Worm (Caenorhabditis elegans) whole organism, mixed stage, embryonic: ENCODE results near the gene csp-1.
A peak's percentile ranks its signal among the peaks of the same experiment; 100 is the strongest.

Experiments used
- M03D4.4 ChIP-seq: sonication (generic microtip); optimal IDR thresholded peaks from 2 replicates; lab custom pipeline; 2017; ENCODE audit warnings: mild to moderate bottlenecking, missing genetic modification characterization, missing compliant biosample characterization
- bed-3 ChIP-seq: fragments of 200-800 bp; sonication (Bioruptor generic); optimal IDR thresholded peaks from 3 replicates; lab custom pipeline; 2018; ENCODE audit warnings: mild to moderate bottlenecking, missing genetic modification characterization, moderate library complexity, missing compliant biosample characterization
- blmp-1 ChIP-seq: fragments of 150-350 bp; optimal IDR thresholded peaks from 2 replicates; lab custom pipeline; 2014; ENCODE audit warnings: missing biosample characterization, missing genetic modification characterization
- ceh-39 ChIP-seq: fragments of 150-350 bp; optimal IDR thresholded peaks from 2 replicates; lab custom pipeline; 2014; ENCODE audit warnings: missing biosample characterization, missing genetic modification characterization
- ceh-43 ChIP-seq: fragments of 200-800 bp; sonication (Bioruptor generic); optimal IDR thresholded peaks from 2 replicates; lab custom pipeline; 2018; ENCODE audit warnings: mild to moderate bottlenecking, missing genetic modification characterization, moderate library complexity, missing compliant biosample characterization
- ceh-83 ChIP-seq: fragments of 200-800 bp; sonication (Bioruptor generic); optimal IDR thresholded peaks from 2 replicates; lab custom pipeline; 2018; ENCODE audit warnings: mild to moderate bottlenecking, missing genetic modification characterization, missing compliant biosample characterization
- ces-1 ChIP-seq: fragments of 150-350 bp; optimal IDR thresholded peaks from 2 replicates; lab custom pipeline; 2014; ENCODE audit warnings: missing biosample characterization, missing genetic modification reagents, missing genetic modification characterization
- cnd-1 ChIP-seq: fragments of 200-800 bp; sonication (Bioruptor generic); optimal IDR thresholded peaks from 2 replicates; lab custom pipeline; 2018; ENCODE audit warnings: mild to moderate bottlenecking, missing genetic modification characterization, missing compliant biosample characterization
- drap-1 ChIP-seq: fragments of 200-800 bp; sonication (Bioruptor generic); optimal IDR thresholded peaks from 3 replicates; lab custom pipeline; 2018; ENCODE audit warnings: mild to moderate bottlenecking, missing genetic modification characterization, missing compliant biosample characterization
- elt-1 ChIP-seq: sonication (generic microtip); optimal IDR thresholded peaks from 2 replicates; lab custom pipeline; 2017; ENCODE audit warnings: missing genetic modification characterization, mild to moderate bottlenecking, missing compliant biosample characterization, antibody characterized with exemption, moderate library complexity, borderline replicate concordance; ENCODE audit not compliant: insufficient read depth
- elt-3 ChIP-seq: fragments of 150-350 bp; optimal IDR thresholded peaks from 2 replicates; lab custom pipeline; 2014; ENCODE audit warnings: missing biosample characterization, missing genetic modification characterization
- ham-2 ChIP-seq: fragments of 200-800 bp; sonication (Bioruptor generic); optimal IDR thresholded peaks from 2 replicates; lab custom pipeline; 2018; ENCODE audit warnings: mild to moderate bottlenecking, missing genetic modification characterization, missing compliant biosample characterization
- lin-32 ChIP-seq: fragments of 200-800 bp; sonication (Bioruptor generic); optimal IDR thresholded peaks from 2 replicates; lab custom pipeline; 2018; ENCODE audit warnings: mild to moderate bottlenecking, missing genetic modification characterization, missing compliant biosample characterization
- lsy-2 ChIP-seq: fragments of 150-350 bp; optimal IDR thresholded peaks from 2 replicates; lab custom pipeline; 2014; ENCODE audit warnings: missing biosample characterization, missing genetic modification characterization
- mab-5 ChIP-seq: fragments of 150-350 bp; optimal IDR thresholded peaks from 2 replicates; lab custom pipeline; 2014; ENCODE audit warnings: missing biosample characterization, missing genetic modification characterization
- mep-1 ChIP-seq: fragments of 150-350 bp; optimal IDR thresholded peaks from 2 replicates; lab custom pipeline; 2017; ENCODE audit warnings: missing biosample characterization, missing genetic modification reagents, missing genetic modification characterization, inconsistent platforms
- mls-2 ChIP-seq: sonication (generic microtip); optimal IDR thresholded peaks from 2 replicates; lab custom pipeline; 2016; ENCODE audit warnings: mild to moderate bottlenecking, missing genetic modification characterization, moderate library complexity, missing compliant biosample characterization
- nhr-12 ChIP-seq: fragments of 150-350 bp; optimal IDR thresholded peaks from 2 replicates; lab custom pipeline; 2014; ENCODE audit warnings: missing biosample characterization, missing genetic modification characterization
- nhr-2 ChIP-seq: fragments of 150-350 bp; optimal IDR thresholded peaks from 2 replicates; lab custom pipeline; 2014; ENCODE audit warnings: missing biosample characterization, missing genetic modification characterization
- nhr-237 ChIP-seq: fragments of 150-350 bp; optimal IDR thresholded peaks from 2 replicates; lab custom pipeline; 2014; ENCODE audit warnings: missing biosample characterization, missing genetic modification characterization
- nhr-28 ChIP-seq: fragments of 150-350 bp; optimal IDR thresholded peaks from 2 replicates; lab custom pipeline; 2014; ENCODE audit warnings: missing biosample characterization, missing genetic modification characterization
- nhr-76 ChIP-seq: sonication (generic microtip); optimal IDR thresholded peaks from 2 replicates; lab custom pipeline; 2017; ENCODE audit warnings: missing biosample characterization, missing genetic modification characterization
- sem-2 ChIP-seq: fragments of 200-800 bp; sonication (Bioruptor generic); optimal IDR thresholded peaks from 2 replicates; lab custom pipeline; 2018; ENCODE audit warnings: mild to moderate bottlenecking, missing genetic modification characterization, missing compliant biosample characterization
- snpc-4 ChIP-seq: fragments of 150-350 bp; optimal IDR thresholded peaks from 2 replicates; lab custom pipeline; 2014; ENCODE audit warnings: missing biosample characterization, missing genetic modification characterization
- sptf-1 ChIP-seq: sonication (generic microtip); optimal IDR thresholded peaks from 2 replicates; lab custom pipeline; 2017; ENCODE audit warnings: mild to moderate bottlenecking, missing genetic modification characterization, moderate library complexity, missing compliant biosample characterization
- tbx-8 ChIP-seq: fragments of 200-800 bp; sonication (Bioruptor generic); optimal IDR thresholded peaks from 2 replicates; lab custom pipeline; 2018; ENCODE audit warnings: mild to moderate bottlenecking, missing genetic modification characterization, moderate library complexity, missing compliant biosample characterization
- unc-120 ChIP-seq: sonication (generic microtip); optimal IDR thresholded peaks from 2 replicates; lab custom pipeline; 2017; ENCODE audit warnings: missing genetic modification characterization, missing compliant biosample characterization; ENCODE audit not compliant: poor library complexity, severe bottlenecking
- unc-62 ChIP-seq: fragments of 150-350 bp; optimal IDR thresholded peaks from 2 replicates; lab custom pipeline; 2014; ENCODE audit warnings: missing biosample characterization, missing genetic modification reagents, missing genetic modification characterization
- zip-8 ChIP-seq: fragments of 150-350 bp; optimal IDR thresholded peaks from 2 replicates; lab custom pipeline; 2014; ENCODE audit warnings: missing biosample characterization, missing genetic modification characterization
- ztf-11 ChIP-seq: fragments of 150-350 bp; optimal IDR thresholded peaks from 2 replicates; lab custom pipeline; 2014; ENCODE audit warnings: missing biosample characterization, missing genetic modification characterization

The csp-1 gene

ce11 chrII:13627001-13627400 is 26.0 kb downstream of the csp-1 start, which contains the start of gene gst-19:
Gene gst-19 (minus strand): TSS chrII:13627145.
- TF ChIP-seq nhr-28 (tag; lab: Kevin White, UChicago) (no peak), bed-3 (GFP tag; lab: Kevin White, UChicago) (no peak), ceh-39 (tag; lab: Kevin White, UChicago) (no peak), lin-32 (GFP tag; lab: Kevin White, UChicago) (no peak), ham-2 (GFP tag; lab: Kevin White, UChicago) (no peak), nhr-2 (tag; lab: Kevin White, UChicago) (no peak), unc-62 (GFP tag; lab: Kevin White, UChicago) (no peak), blmp-1 (tag; lab: Kevin White, UChicago) (no peak), cnd-1 (tag; lab: Kevin White, UChicago) (no peak), M03D4.4 (no peak), elt-1 (tag; lab: Kevin White, UChicago) (no peak), nhr-12 (tag; lab: Kevin White, UChicago) (no peak), zip-8 (tag; lab: Kevin White, UChicago) (no peak)

DNA sequence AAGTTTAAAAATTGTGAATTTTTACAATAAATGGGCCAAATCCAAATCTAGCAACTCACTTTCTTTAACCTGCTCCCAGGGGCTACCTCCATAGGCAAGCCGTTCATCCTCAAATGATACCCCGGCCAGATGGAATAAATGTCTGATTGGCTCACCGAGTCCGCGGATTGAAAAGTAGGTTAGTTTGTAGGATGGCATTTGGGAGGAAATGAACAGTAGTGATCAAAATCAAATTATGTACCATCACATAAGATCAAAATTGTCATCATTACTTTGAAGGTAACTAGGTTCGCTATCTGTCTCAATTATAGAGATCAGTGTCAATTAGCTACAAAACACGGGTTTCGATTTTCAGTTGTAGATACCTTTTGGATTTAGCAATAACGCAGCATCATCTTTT is 29.7 kb downstream of the csp-1 start, which contains the start of the genes gst-17 and gst-18:
gst-17 (minus strand) TSS at position 101 of the 400 bp plus-strand sequence.
gst-18 (minus strand) TSS at position 198 of the 400 bp plus-strand sequence.
- TF ChIP-seq mab-5 (tag; lab: Kevin White, UChicago) (no peak), zip-8 (tag; lab: Kevin White, UChicago) (no peak), M03D4.4 (no peak), ces-1 (GFP tag; lab: Kevin White, UChicago) (no peak), ceh-43 (GFP tag; lab: Kevin White, UChicago) (no peak), nhr-12 (tag; lab: Kevin White, UChicago) (no peak), elt-3 (no peak)

DNA sequence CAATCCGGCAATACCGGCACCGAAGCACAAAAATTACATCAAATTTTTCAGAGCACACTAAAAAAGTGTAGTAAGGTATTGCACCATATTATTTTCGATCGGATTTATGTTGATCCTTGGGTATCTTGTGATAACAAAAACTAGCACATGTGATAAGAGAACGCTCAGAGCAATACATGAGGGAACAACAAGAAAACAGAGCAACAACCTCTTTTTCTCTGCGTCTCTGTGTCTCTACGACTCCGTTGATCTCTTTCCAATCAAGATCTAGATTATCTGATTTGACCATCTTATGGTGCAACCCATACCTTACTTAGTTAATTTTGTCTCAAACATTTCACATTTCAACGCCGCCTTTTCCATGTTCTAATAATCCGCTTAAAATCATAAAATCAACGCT is 31.2 kb downstream of the csp-1 start, which contains the start of gene tag-10:
tag-10 (plus strand) TSS at position 347 of the 400 bp plus-strand sequence.
- TF ChIP-seq sem-2 (GFP tag; lab: Kevin White, UChicago) (no peak), elt-1 (tag; lab: Kevin White, UChicago) (peak; percentile 77), nhr-237 (tag; lab: Kevin White, UChicago) (no peak)

DNA sequence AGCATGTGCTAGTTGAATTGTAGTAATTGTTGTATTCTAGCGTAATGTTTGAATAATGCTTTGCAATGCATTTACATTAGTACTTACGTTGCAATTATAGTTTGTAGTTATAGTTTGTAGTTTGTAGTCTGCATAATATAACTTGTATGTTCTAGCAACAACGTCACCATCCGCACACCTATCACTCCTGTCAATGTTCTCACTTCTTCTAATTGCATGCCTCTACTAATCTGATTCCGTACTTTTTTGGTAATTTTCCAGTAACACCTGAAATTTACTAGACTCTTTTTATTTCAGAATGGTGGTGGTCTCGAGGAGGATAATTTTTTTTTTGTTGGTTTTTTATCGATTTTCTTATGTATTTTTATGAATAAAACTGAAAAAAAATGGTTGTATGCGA is 35.6 kb downstream of the csp-1 start:
- TF ChIP-seq snpc-4 (no peak), lsy-2 (tag; lab: Kevin White, UChicago) (no peak), mep-1 (tag; lab: Kevin White, UChicago) (no peak), cnd-1 (tag; lab: Kevin White, UChicago) (no peak), bed-3 (GFP tag; lab: Kevin White, UChicago) (no peak), mab-5 (tag; lab: Kevin White, UChicago) (no peak), nhr-28 (tag; lab: Kevin White, UChicago) (no peak), drap-1 (GFP tag; lab: Kevin White, UChicago) (no peak), nhr-2 (tag; lab: Kevin White, UChicago) (no peak), nhr-12 (tag; lab: Kevin White, UChicago) (no peak), sptf-1 (no peak), ceh-83 (no peak), nhr-76 (tag; lab: Kevin White, UChicago) (no peak), unc-120 (tag; lab: Kevin White, UChicago) (no peak), ces-1 (GFP tag; lab: Kevin White, UChicago) (no peak), mls-2 (no peak), sem-2 (GFP tag; lab: Kevin White, UChicago) (no peak), ham-2 (GFP tag; lab: Kevin White, UChicago) (no peak), nhr-237 (tag; lab: Kevin White, UChicago) (no peak), zip-8 (tag; lab: Kevin White, UChicago) (no peak)

DNA sequence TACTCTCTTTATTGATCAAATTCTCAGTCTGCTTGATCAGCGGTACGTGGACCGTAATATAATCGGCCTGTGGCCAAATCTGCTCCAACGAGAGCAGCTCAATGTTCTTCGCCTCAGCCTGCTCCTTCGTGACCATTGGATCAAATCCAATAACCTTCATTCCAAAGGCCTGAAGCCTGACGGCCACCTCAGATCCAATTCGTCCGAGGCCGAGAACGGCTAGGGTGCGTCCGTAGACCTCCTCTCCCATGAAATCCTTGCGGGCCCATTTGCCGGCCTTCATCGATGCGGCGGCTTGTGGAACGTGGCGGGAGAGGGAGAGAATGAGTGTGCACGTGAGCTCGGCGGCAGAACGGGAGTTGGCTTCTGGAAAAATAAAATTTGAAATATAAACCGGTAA is 36.5 kb downstream of the csp-1 start:
- no peak for TF ChIP-seq unc-120 (tag; lab: Kevin White, UChicago)
- TF ChIP-seq ztf-11: no peak
- no peak for TF ChIP-seq cnd-1 (tag; lab: Kevin White, UChicago)
- TF ChIP-seq ceh-43 (GFP tag; lab: Kevin White, UChicago): no peak
- no peak for TF ChIP-seq nhr-2 (tag; lab: Kevin White, UChicago)
- no peak for TF ChIP-seq nhr-12 (tag; lab: Kevin White, UChicago)
- TF ChIP-seq nhr-237 (tag; lab: Kevin White, UChicago): no peak
- no peak for TF ChIP-seq tbx-8 (GFP tag; lab: Kevin White, UChicago)
- TF ChIP-seq ces-1 (GFP tag; lab: Kevin White, UChicago): no peak
- TF ChIP-seq blmp-1 (tag; lab: Kevin White, UChicago): no peak
- TF ChIP-seq, all 35 proteins: peak for 0
